Fruit fly (Drosophila melanogaster) whole organism, prepupa: Measurements from ENCODE around the gene melt.

Experiments used
- Blimp-1 ChIP-seq: fragments of 200-800 bp; sonication (Bioruptor generic); optimal IDR thresholded peaks from 3 replicates; lab custom pipeline; 2017; ENCODE audit warnings: missing biosample characterization, missing genetic modification characterization, mild to moderate bottlenecking, moderate library complexity, missing genetic modification reagents
- CG10631 ChIP-seq: fragments of 200-800 bp; sonication (Bioruptor generic); optimal IDR thresholded peaks from 2 replicates; lab custom pipeline; 2016; ENCODE audit warnings: missing biosample characterization, missing genetic modification characterization
- CG11294 ChIP-seq: fragments of 200-800 bp; sonication (Bioruptor generic); IDR thresholded peaks from 2 replicates; pipeline ENCODE4 v1.3.6; 2022; ENCODE audit warnings: missing biosample characterization, missing genetic modification characterization
- CG11762 ChIP-seq: fragments of 200-800 bp; sonication (Bioruptor generic); optimal IDR thresholded peaks from 3 replicates; lab custom pipeline; 2016; ENCODE audit warnings: missing biosample characterization, missing genetic modification characterization; ENCODE audit not compliant: insufficient read depth
- CG11902 ChIP-seq: fragments of 200-800 bp; sonication (Bioruptor generic); optimal IDR thresholded peaks from 3 replicates; lab custom pipeline; 2016; ENCODE audit warnings: missing biosample characterization, missing genetic modification characterization
- CG15336 ChIP-seq: fragments of 200-800 bp; sonication (Bioruptor generic); IDR thresholded peaks from 2 replicates; pipeline ENCODE4 v1.3.6; 2022; ENCODE audit warnings: missing biosample characterization, missing genetic modification characterization
- CG16779 ChIP-seq: fragments of 200-800 bp; sonication (Bioruptor generic); optimal IDR thresholded peaks from 3 replicates; lab custom pipeline; 2017; ENCODE audit warnings: missing biosample characterization, mild to moderate bottlenecking, missing genetic modification characterization
- CG3032 ChIP-seq: fragments of 200-800 bp; optimal IDR thresholded peaks from 2 replicates; lab custom pipeline; 2019; ENCODE audit warnings: missing biosample characterization, mild to moderate bottlenecking, missing genetic modification characterization, moderate library complexity
- CG32006 ChIP-seq: fragments of 200-800 bp; sonication (Bioruptor generic); optimal IDR thresholded peaks from 3 replicates; lab custom pipeline; 2017; ENCODE audit warnings: missing biosample characterization, mild to moderate bottlenecking, missing genetic modification characterization
- CG34406 ChIP-seq: fragments of 200-800 bp; sonication (Bioruptor generic); optimal IDR thresholded peaks from 3 replicates; lab custom pipeline; 2016; ENCODE audit warnings: missing biosample characterization, missing genetic modification characterization
- CG3919 ChIP-seq: fragments of 200-800 bp; sonication (Bioruptor generic); optimal IDR thresholded peaks from 3 replicates; lab custom pipeline; 2016; ENCODE audit warnings: missing biosample characterization, missing genetic modification characterization
- CG4318 ChIP-seq: fragments of 200-800 bp; sonication (Bioruptor generic); optimal IDR thresholded peaks from 3 replicates; lab custom pipeline; 2017; ENCODE audit warnings: missing biosample characterization, mild to moderate bottlenecking, missing genetic modification characterization
- CG6163 ChIP-seq: fragments of 200-800 bp; sonication (Bioruptor generic); IDR thresholded peaks from 3 replicates; pipeline ENCODE4 v1.3.6; 2022; ENCODE audit warnings: missing biosample characterization, missing genetic modification characterization
- CG6276 ChIP-seq: fragments of 200-800 bp; sonication (Bioruptor generic); optimal IDR thresholded peaks from 2 replicates; lab custom pipeline; 2017; ENCODE audit warnings: missing biosample characterization, mild to moderate bottlenecking, missing genetic modification characterization
- CG6792 ChIP-seq: fragments of 200-800 bp; sonication (Bioruptor generic); optimal IDR thresholded peaks from 3 replicates; lab custom pipeline; 2016; ENCODE audit warnings: missing biosample characterization, missing genetic modification characterization
- CG6808 ChIP-seq: fragments of 200-800 bp; sonication (Bioruptor generic); optimal IDR thresholded peaks from 3 replicates; lab custom pipeline; 2017; ENCODE audit warnings: missing biosample characterization, missing genetic modification characterization, mild to moderate bottlenecking, moderate library complexity, missing genetic modification reagents
- CG6854 ChIP-seq: fragments of 200-800 bp; sonication (Bioruptor generic); optimal IDR thresholded peaks from 2 replicates; lab custom pipeline; 2017; ENCODE audit warnings: missing biosample characterization, mild to moderate bottlenecking, missing genetic modification characterization
- CG7368 ChIP-seq: fragments of 200-800 bp; sonication (Bioruptor generic); optimal IDR thresholded peaks from 3 replicates; lab custom pipeline; 2016; ENCODE audit warnings: missing biosample characterization, missing genetic modification characterization
- CG8119 ChIP-seq: fragments of 200-800 bp; sonication (Bioruptor generic); IDR thresholded peaks from 3 replicates; pipeline ENCODE4 v1.3.6; 2022; ENCODE audit warnings: missing biosample characterization, missing genetic modification characterization
- CG8319 ChIP-seq: fragments of 200-800 bp; sonication (Bioruptor generic); optimal IDR thresholded peaks from 3 replicates; lab custom pipeline; 2016; ENCODE audit warnings: missing biosample characterization, missing genetic modification characterization
- CG8632 ChIP-seq: fragments of 200-800 bp; sonication (Bioruptor generic); optimal IDR thresholded peaks from 3 replicates; lab custom pipeline; 2016; ENCODE audit warnings: missing biosample characterization, missing genetic modification characterization
- CG9139 ChIP-seq: fragments of 200-800 bp; sonication (Bioruptor generic); optimal IDR thresholded peaks from 3 replicates; lab custom pipeline; 2017; ENCODE audit warnings: missing biosample characterization, mild to moderate bottlenecking, missing genetic modification characterization
- Eip75B ChIP-seq: fragments of 200-800 bp; sonication (Bioruptor generic); optimal IDR thresholded peaks from 3 replicates; lab custom pipeline; 2016; ENCODE audit warnings: missing biosample characterization, missing genetic modification characterization
- Eip78C ChIP-seq: fragments of 200-800 bp; sonication (Bioruptor generic); peaks from one replicate; lab custom pipeline; 2016; ENCODE audit warnings: missing biosample characterization, missing genetic modification characterization
- Eip93F ChIP-seq: fragments of 200-800 bp; sonication (Bioruptor generic); optimal IDR thresholded peaks from 2 replicates; lab custom pipeline; 2016; ENCODE audit warnings: missing biosample characterization, mild to moderate bottlenecking, missing genetic modification characterization
- Gug ChIP-seq: fragments of 200-800 bp; sonication (Bioruptor generic); IDR thresholded peaks from 2 replicates; pipeline ENCODE4 v1.3.6; 2022; ENCODE audit warnings: missing biosample characterization, missing genetic modification characterization
- Hr38 ChIP-seq: sonication (Bioruptor generic); optimal IDR thresholded peaks from 2 replicates; lab custom pipeline; 2016; ENCODE audit warnings: missing biosample characterization, missing genetic modification characterization
- Hr39 ChIP-seq: fragments of 200-800 bp; sonication (Bioruptor generic); optimal IDR thresholded peaks from 2 replicates; lab custom pipeline; 2016; ENCODE audit warnings: missing biosample characterization, missing genetic modification characterization
- Hr4 ChIP-seq: fragments of 200-800 bp; sonication (Bioruptor generic); optimal IDR thresholded peaks from 3 replicates; lab custom pipeline; 2016; ENCODE audit warnings: missing biosample characterization, missing genetic modification characterization
- Met ChIP-seq: fragments of 200-800 bp; sonication (Bioruptor generic); optimal IDR thresholded peaks from 3 replicates; lab custom pipeline; 2016; ENCODE audit warnings: missing biosample characterization, missing genetic modification characterization
- OdsH ChIP-seq: fragments of 200-800 bp; sonication (Bioruptor generic); optimal IDR thresholded peaks from 3 replicates; lab custom pipeline; 2016; ENCODE audit warnings: missing biosample characterization, missing genetic modification characterization
- Smox ChIP-seq: fragments of 200-800 bp; sonication (Bioruptor generic); optimal IDR thresholded peaks from 3 replicates; lab custom pipeline; 2016; ENCODE audit warnings: missing biosample characterization, missing genetic modification characterization
- Sox14 ChIP-seq: fragments of 200-800 bp; sonication (Bioruptor generic); optimal IDR thresholded peaks from 3 replicates; lab custom pipeline; 2016; ENCODE audit warnings: missing biosample characterization, missing genetic modification characterization
- Sox15 ChIP-seq: fragments of 200-800 bp; sonication (Bioruptor generic); optimal IDR thresholded peaks from 3 replicates; lab custom pipeline; 2016; ENCODE audit warnings: missing biosample characterization, missing genetic modification characterization
- achi ChIP-seq: fragments of 200-800 bp; sonication (Bioruptor generic); optimal IDR thresholded peaks from 3 replicates; lab custom pipeline; 2016; ENCODE audit warnings: missing biosample characterization, missing genetic modification characterization
- dac ChIP-seq: fragments of 200-800 bp; sonication (Bioruptor generic); optimal IDR thresholded peaks from 2 replicates; lab custom pipeline; 2017; ENCODE audit warnings: missing biosample characterization, mild to moderate bottlenecking, missing genetic modification characterization
- dsx ChIP-seq: fragments of 200-800 bp; optimal IDR thresholded peaks from 3 replicates; lab custom pipeline; 2019; ENCODE audit warnings: missing biosample characterization, mild to moderate bottlenecking, missing genetic modification characterization, moderate library complexity; ENCODE audit not compliant: poor library complexity, severe bottlenecking
- eg ChIP-seq: fragments of 200-800 bp; sonication (Bioruptor generic); IDR thresholded peaks from 3 replicates; pipeline ENCODE4 v1.3.6; 2022; ENCODE audit warnings: missing biosample characterization, missing genetic modification characterization
- esn ChIP-seq: fragments of 200-800 bp; sonication (Bioruptor generic); optimal IDR thresholded peaks from 2 replicates; lab custom pipeline; 2016; ENCODE audit warnings: missing biosample characterization, mild to moderate bottlenecking, missing genetic modification characterization, moderate library complexity
- fd59A ChIP-seq: fragments of 200-800 bp; sonication (Bioruptor generic); optimal IDR thresholded peaks from 2 replicates; lab custom pipeline; 2017; ENCODE audit warnings: missing biosample characterization, mild to moderate bottlenecking, missing genetic modification characterization, missing genetic modification reagents
- fd85E ChIP-seq: fragments of 200-800 bp; sonication (Bioruptor generic); optimal IDR thresholded peaks from 3 replicates; lab custom pipeline; 2016; ENCODE audit warnings: missing biosample characterization, missing genetic modification characterization
- fkh ChIP-seq: fragments of 200-800 bp; sonication (Bioruptor generic); optimal IDR thresholded peaks from 3 replicates; lab custom pipeline; 2017; ENCODE audit warnings: missing biosample characterization, mild to moderate bottlenecking, missing genetic modification characterization, moderate library complexity
- lz ChIP-seq: fragments of 200-800 bp; sonication (Bioruptor generic); optimal IDR thresholded peaks from 3 replicates; lab custom pipeline; 2016; ENCODE audit warnings: missing biosample characterization, missing genetic modification characterization
- pdm3 ChIP-seq: fragments of 200-800 bp; sonication (Bioruptor generic); optimal IDR thresholded peaks from 3 replicates; lab custom pipeline; 2016; ENCODE audit warnings: missing biosample characterization, missing genetic modification characterization
- spab ChIP-seq: fragments of 200-800 bp; sonication (Bioruptor generic); optimal IDR thresholded peaks from 2 replicates; lab custom pipeline; 2017; ENCODE audit warnings: missing biosample characterization, mild to moderate bottlenecking, missing genetic modification characterization, missing genetic modification reagents
- ss ChIP-seq, 2 experiments: fragments of 200-800 bp; sonication (Bioruptor generic); optimal IDR thresholded peaks; 2 replicates in 1 of 2; 3 replicates in 1 of 2; lab custom pipeline; 2017 to 2018; ENCODE audit warnings: mild to moderate bottlenecking in 2 of 2, missing biosample characterization in 2 of 2, missing genetic modification characterization in 2 of 2, moderate library complexity in 1 of 2
- svp ChIP-seq: fragments of 200-800 bp; sonication (Bioruptor generic); peaks from one replicate; lab custom pipeline; 2016; ENCODE audit warnings: missing biosample characterization, missing genetic modification characterization
- topi ChIP-seq: fragments of 200-800 bp; sonication (Bioruptor generic); optimal IDR thresholded peaks from 3 replicates; lab custom pipeline; 2016; ENCODE audit warnings: missing biosample characterization, missing genetic modification characterization
- vri ChIP-seq: fragments of 200-800 bp; sonication (Bioruptor generic); optimal IDR thresholded peaks from 3 replicates; lab custom pipeline; 2016; ENCODE audit warnings: missing biosample characterization, mild to moderate bottlenecking, missing genetic modification characterization

Gene melt

DNA sequence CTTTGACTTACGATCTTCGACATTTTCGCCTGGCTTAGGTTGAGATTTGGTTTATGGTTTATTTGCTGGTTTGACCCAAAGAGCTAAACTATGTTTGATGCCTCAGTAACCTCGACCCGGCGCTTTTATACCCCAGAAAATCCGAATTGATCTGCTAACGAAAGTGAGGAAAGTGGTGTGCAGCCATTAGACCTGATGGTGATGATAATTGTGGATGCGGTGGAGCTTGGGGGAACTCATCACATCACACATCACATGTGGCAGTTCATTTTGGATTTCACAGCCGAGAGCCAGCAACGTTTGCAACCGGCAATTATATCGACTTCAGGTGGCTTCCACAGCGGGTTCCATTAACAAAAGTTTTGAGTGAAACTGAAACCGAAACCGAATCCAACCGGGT lies 45.6 kb upstream of the melt start, which contains the start of gene Cpr65Eb:
Gene Cpr65Eb (minus strand): TSS at position 101 of the 400 bp plus-strand sequence.
- TF ChIP-seq CG10631 (GFP tag; lab: Kevin White, UChicago) (no peak), spab (GFP tag; lab: Kevin White, UChicago) (no peak), Sox15 (GFP tag; lab: Kevin White, UChicago) (no peak), Eip78C (no peak), Eip93F (no peak), CG8119 (GFP tag; lab: Robert Waterston, UW) (no peak), CG32006 (GFP tag; lab: Kevin White, UChicago) (no peak), CG6163 (GFP tag; lab: Robert Waterston, UW) (no peak), CG6276 (no peak), CG7368 (GFP tag; lab: Kevin White, UChicago) (no peak), CG8632 (GFP tag; lab: Kevin White, UChicago) (no peak), CG6792 (GFP tag; lab: Kevin White, UChicago) (no peak), CG16779 (tag; lab: Kevin White, UChicago) (no peak)

dm6 chr3L:7090764-7091163 lies 43.6 kb upstream of the melt start:
- TF ChIP-seq Gug = no peak
- no peak for TF ChIP-seq dac (GFP tag; lab: Kevin White, UChicago)
- TF ChIP-seq CG3919 = peak; percentile 77
- TF ChIP-seq CG32006 (GFP tag; lab: Kevin White, UChicago) = peak; percentile 25
- TF ChIP-seq Sox14 = no peak
- no peak for TF ChIP-seq Blimp-1
- TF ChIP-seq eg (GFP tag; lab: Robert Waterston, UW) = peak; percentile 56; the same call in 1 of the 3 replicates
- TF ChIP-seq achi (GFP tag; lab: Kevin White, UChicago) = peak; percentile 39
- TF ChIP-seq CG8319 (GFP tag; lab: Kevin White, UChicago) = peak; percentile 60
- TF ChIP-seq Hr4 (GFP tag; lab: Kevin White, UChicago) = peak; percentile 20
- peak; percentile 3 for TF ChIP-seq Met (GFP tag; lab: Kevin White, UChicago)
- TF ChIP-seq Eip75B (GFP tag; lab: Kevin White, UChicago) = peak; percentile 50
- no peak for TF ChIP-seq CG9139 (GFP tag; lab: Kevin White, UChicago)
- no peak for TF ChIP-seq Hr39
- TF ChIP-seq Sox15 (GFP tag; lab: Kevin White, UChicago) = no peak
- peak; percentile 14 for TF ChIP-seq CG11902 (GFP tag; lab: Kevin White, UChicago)
- peak; percentile 45 for TF ChIP-seq pdm3 (GFP tag; lab: Kevin White, UChicago)
- TF ChIP-seq esn (GFP tag; lab: Kevin White, UChicago) = no peak
- TF ChIP-seq CG34406 = peak; percentile 24
- no peak for TF ChIP-seq CG16779 (tag; lab: Kevin White, UChicago)
- peak; percentile 79 for TF ChIP-seq Eip78C
- TF ChIP-seq svp (GFP tag; lab: Kevin White, UChicago) = peak; percentile 72
- no peak for TF ChIP-seq lz
- TF ChIP-seq CG6808 = peak; percentile 22
- TF ChIP-seq OdsH (GFP tag; lab: Kevin White, UChicago) = peak; percentile 18
- no peak for TF ChIP-seq CG6276
- peak; percentile 34 for TF ChIP-seq CG6792 (GFP tag; lab: Kevin White, UChicago)
- TF ChIP-seq CG4318 (GFP tag; lab: Kevin White, UChicago) = no peak
- TF ChIP-seq fkh (GFP tag; lab: Kevin White, UChicago) = no peak
- 0 out of 2 replicates have a peak, but pooled peaks have one; percentile 30 for TF ChIP-seq CG15336 (GFP tag; lab: Robert Waterston, UW)
- no peak for TF ChIP-seq fd85E (GFP tag; lab: Kevin White, UChicago)
- peak; percentile 64 for TF ChIP-seq CG7368 (GFP tag; lab: Kevin White, UChicago)
- peak; percentile 43 for TF ChIP-seq CG11762 (GFP tag; lab: Kevin White, UChicago)
- TF ChIP-seq dsx (GFP tag; lab: Kevin White, UChicago) = no peak
- no peak for TF ChIP-seq fd59A (GFP tag; lab: Kevin White, UChicago)
- peak; percentile 43 for TF ChIP-seq CG3032 (tag; lab: Kevin White, UChicago)
- no peak for TF ChIP-seq Smox (GFP tag; lab: Kevin White, UChicago)
- no peak for TF ChIP-seq Hr38 (GFP tag; lab: Kevin White, UChicago)
- no peak for TF ChIP-seq CG8119 (GFP tag; lab: Robert Waterston, UW)
- no peak for TF ChIP-seq CG11294 (GFP tag; lab: Robert Waterston, UW)
- TF ChIP-seq vri = no peak
- TF ChIP-seq topi (GFP tag; lab: Kevin White, UChicago) = peak; percentile 26
- no peak for TF ChIP-seq CG6854 (GFP tag; lab: Kevin White, UChicago)
- no peak for TF ChIP-seq ss (GFP tag; optimal IDR thresholded peaks at IDR 0.05; lab: Kevin White, UChicago)
- no peak for TF ChIP-seq Eip93F
